Worm (Caenorhabditis elegans): ENCODE measurements around the gene D2007.2.

Gene D2007.2

DNA sequence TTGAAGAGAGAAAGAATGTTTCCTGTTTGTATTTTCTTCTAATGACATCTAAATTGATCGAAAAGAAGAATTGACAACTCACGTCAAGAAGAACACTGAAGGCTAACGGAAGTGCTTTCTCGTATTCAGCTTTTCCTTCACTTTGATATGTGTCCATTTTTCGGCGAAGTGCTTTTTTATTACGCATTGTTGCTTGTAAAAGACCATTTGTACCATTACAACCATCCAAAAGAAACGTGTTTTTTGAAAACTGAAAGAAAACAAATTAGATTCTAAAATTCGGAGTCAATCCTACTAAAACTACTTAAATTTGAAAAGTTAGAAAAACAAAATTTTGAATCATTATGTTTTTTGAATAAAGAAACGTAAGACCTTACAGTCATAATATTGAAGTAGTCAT, 50.3 kb downstream of the D2007.2 start:
- TF ChIP-seq cog-1 (tag; optimal IDR thresholded peaks at IDR 0.05), result no peak
- TF ChIP-seq ztf-29 (GFP tag; IDR thresholded peaks at IDR 0.05), result no peak
- no peak for TF ChIP-seq klf-2 (GFP tag; conservative IDR thresholded peaks at IDR 0.05)

DNA sequence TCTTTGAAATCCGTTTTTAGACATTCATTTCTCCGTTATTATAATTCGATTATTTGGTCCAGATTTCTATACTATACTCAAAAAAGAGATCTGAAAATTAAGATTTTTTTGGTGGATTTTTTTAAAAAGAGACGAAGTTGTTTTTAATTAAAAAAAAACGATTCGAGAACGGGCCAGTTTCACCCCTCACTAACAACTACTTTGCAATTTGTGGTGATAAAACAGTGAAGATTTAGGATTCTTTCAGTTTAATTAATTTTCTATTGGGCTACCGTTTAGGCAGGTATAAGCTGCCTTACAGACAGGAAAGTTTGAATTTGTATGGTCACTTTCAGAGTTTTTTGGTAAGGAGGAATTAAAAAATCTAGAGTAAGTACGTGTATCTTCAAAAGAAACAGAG, 52.4 kb downstream of the D2007.2 start, which contains the start of gene unc-36:
Gene unc-36, minus strand, starts transcription at position 101 of the 400 bp plus-strand sequence.
- TF ChIP-seq cog-1 (tag; optimal IDR thresholded peaks at IDR 0.05) (no peak), ztf-29 (GFP tag; IDR thresholded peaks at IDR 0.05) (no peak), klf-2 (GFP tag; conservative IDR thresholded peaks at IDR 0.05) (no peak), ztf-23 (GFP tag; IDR thresholded peaks at IDR 0.05) (no peak), tab-1 (GFP tag; IDR thresholded peaks at IDR 0.05) (no peak), ref-1 (GFP tag; conservative IDR thresholded peaks at IDR 0.05) (no peak), T22C8.4 (GFP tag; IDR thresholded peaks at IDR 0.05) (no peak), flt-1 (GFP tag; IDR thresholded peaks at IDR 0.05) (no peak), med-1 (GFP tag; optimal IDR thresholded peaks at IDR 0.05; ENCODE audit: insufficient read depth) (no peak)

DNA sequence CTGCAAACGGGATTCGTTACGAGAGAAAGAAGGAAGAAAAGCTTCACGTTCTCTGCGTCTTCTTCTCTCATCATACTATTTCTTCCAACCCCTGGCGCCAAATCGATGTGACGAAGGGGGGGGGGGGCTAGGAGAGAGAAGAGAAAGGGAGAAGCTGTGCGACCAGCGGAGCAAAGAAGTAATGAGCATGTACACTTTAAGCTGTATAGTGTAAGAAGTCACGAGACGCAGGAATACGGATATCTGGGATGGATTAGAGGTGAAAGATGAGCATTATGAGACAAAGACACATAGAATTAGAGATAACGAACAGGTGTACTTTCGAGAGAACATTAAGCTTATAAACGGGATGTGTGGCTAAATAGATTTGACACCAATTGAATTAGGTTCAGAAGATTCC, 53.0 kb downstream of the D2007.2 start:
- TF ChIP-seq tab-1 (GFP tag; IDR thresholded peaks at IDR 0.05) (no peak), med-1 (GFP tag; optimal IDR thresholded peaks at IDR 0.05; ENCODE audit: insufficient read depth) (no peak), cog-1 (tag; optimal IDR thresholded peaks at IDR 0.05) (no peak), T22C8.4 (GFP tag; IDR thresholded peaks at IDR 0.05) (no peak), ztf-23 (GFP tag; IDR thresholded peaks at IDR 0.05) (no peak), ztf-29 (GFP tag; IDR thresholded peaks at IDR 0.05) (no peak), ref-1 (GFP tag; conservative IDR thresholded peaks at IDR 0.05) (no peak), klf-2 (GFP tag; conservative IDR thresholded peaks at IDR 0.05) (no peak)

DNA sequence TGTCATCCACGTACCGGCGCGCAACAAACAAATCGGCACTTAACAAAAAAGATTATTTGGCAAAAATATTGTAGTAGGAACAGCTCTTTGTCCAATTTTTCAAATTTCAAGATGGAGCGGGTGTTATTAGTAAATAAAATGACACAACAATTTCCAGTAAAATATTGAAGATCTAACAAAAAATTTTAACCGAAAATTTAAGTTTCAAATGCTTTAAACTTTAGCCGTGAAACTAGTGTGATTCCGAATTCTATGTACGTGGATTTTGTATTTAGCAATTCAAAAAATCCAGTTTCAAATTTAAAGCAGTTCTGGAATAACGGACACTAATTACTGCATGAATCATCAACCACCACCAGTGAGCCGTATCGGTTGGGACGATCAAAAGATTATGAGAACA, 54.0 kb downstream of the D2007.2 start, which contains the start of gene snb-5:
Gene snb-5, plus strand, starts transcription at position 301 of the 400 bp plus-strand sequence.
- TF ChIP-seq cog-1 (tag; optimal IDR thresholded peaks at IDR 0.05), result no peak
- TF ChIP-seq ref-1 (GFP tag; conservative IDR thresholded peaks at IDR 0.05), result no peak
- TF ChIP-seq ztf-23 (GFP tag; IDR thresholded peaks at IDR 0.05), result no peak
- TF ChIP-seq tab-1 (GFP tag; IDR thresholded peaks at IDR 0.05), result no peak
- no peak for TF ChIP-seq med-1 (GFP tag; optimal IDR thresholded peaks at IDR 0.05; ENCODE audit: insufficient read depth)
- TF ChIP-seq flt-1 (GFP tag; IDR thresholded peaks at IDR 0.05), result no peak
- TF ChIP-seq klf-2 (GFP tag; conservative IDR thresholded peaks at IDR 0.05), result no peak
- TF ChIP-seq T22C8.4 (GFP tag; IDR thresholded peaks at IDR 0.05), result no peak
- TF ChIP-seq ztf-29 (GFP tag; IDR thresholded peaks at IDR 0.05), result no peak
